Worm (Caenorhabditis elegans): ENCODE data around the gene rpl-26.

The rpl-26 gene

DNA sequence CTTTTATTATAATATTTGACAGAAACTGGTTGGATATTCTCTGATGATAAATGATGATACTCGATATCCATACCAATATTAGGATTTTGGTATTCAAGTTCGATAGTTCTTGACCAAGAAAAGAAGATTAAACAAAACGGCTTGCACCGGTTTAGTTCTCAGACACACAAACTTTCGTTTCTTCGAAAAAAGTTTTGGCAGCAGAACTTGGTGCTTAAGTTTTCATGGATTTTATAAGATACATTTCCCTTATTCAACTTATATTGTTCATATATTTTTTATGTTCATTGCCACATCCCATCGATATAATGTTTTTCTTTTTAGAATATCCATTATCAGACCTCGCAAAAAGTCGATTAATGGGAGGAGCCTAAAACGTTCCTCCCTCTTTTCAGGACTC lies 11.9 kb upstream of the rpl-26 start, which contains the start of gene aptf-4 (continued):
- TF ChIP-seq xnd-1 (tag; optimal IDR thresholded peaks at IDR 0.05) (no peak), B0261.1 (tag; optimal IDR thresholded peaks at IDR 0.05) (no peak), madf-3 (GFP tag; IDR thresholded peaks at IDR 0.05) (no peak), hsf-1 (GFP tag; IDR thresholded peaks at IDR 0.05) (no peak)

DNA sequence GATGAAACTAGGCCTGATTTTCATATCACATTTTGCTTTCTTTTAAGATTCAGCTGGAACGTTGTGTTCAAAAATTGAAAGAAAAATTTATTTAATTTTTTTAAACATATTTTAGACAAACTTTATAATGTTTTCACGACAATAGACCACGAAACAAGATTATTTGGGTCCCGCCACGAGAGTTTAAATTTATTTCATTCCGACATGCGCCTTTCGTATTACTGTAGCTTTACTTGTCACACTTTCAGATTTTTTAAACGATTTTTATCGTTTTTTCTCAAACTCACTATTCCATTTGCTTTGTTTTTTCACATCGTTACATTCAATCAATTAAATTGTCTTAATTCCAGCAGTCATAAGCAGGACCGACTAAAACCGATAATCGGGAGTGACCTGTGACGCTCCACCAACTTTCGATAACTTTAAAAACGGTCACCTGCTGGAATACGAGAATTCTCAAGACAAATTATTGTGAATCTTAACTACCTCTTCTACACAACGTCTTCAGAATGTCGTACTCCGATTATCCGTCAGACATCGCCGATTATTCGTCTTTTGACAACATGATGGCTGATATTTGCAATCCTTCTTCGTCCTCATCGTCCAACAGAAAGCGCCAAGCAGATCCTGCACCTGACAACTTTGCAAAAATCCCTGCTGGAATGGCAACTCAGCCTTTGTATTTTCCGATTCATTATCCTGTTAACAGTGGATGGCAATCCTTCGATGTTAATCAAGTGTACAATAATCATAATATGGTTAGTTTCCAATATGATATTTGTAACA lies 8.6 kb upstream of the rpl-26 start, which contains the start of gene aptf-3:
TSS of gene aptf-3 (plus strand) at position 351 of the 786 bp plus-strand sequence.
- TF ChIP-seq lsy-27 (tag; optimal IDR thresholded peaks at IDR 0.05; ENCODE audit: borderline replicate concordance, insufficient read depth): no peak
- TF ChIP-seq lsl-1 (GFP tag; optimal IDR thresholded peaks at IDR 0.05): peak; percentile 71
- peak; percentile 69 for TF ChIP-seq F33H1.4 (GFP tag; IDR thresholded peaks at IDR 0.05)

DNA sequence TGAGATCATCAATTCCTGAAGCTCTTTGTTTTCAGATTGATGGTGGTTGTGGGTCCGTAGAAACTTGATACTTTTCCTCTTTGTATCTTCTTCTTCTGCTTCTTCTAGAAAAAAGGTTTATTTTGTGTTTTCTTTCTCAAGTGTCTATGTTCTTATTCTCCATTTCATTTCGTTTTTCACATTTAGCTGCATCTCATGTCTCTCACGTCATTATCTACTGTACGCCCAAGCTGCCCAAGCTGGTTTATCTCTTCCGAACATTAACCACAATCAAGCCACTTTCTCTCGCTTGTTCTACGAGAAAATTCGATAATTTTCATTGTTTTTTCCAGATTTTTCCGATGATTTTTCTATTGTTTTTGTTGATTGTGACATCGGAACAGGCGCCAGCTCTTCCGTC lies 3.4 kb upstream of the rpl-26 start, which contains the start of gene F28C6.5:
TSS of gene F28C6.5 (plus strand) at position 301 of the 400 bp plus-strand sequence.
- TF ChIP-seq hrde-1 (tag; optimal IDR thresholded peaks at IDR 0.05; ENCODE audit: borderline replicate concordance) (no peak), F33H1.4 (GFP tag; IDR thresholded peaks at IDR 0.05) (no peak), B0035.1 (tag; optimal IDR thresholded peaks at IDR 0.05) (no peak), egl-18 (GFP tag; IDR thresholded peaks at IDR 0.05) (no peak), nhr-179 (tag; optimal IDR thresholded peaks at IDR 0.05) (no peak), Y67H2A.10 (GFP tag; conservative IDR thresholded peaks at IDR 0.05) (no peak), cebp-2 (GFP tag; IDR thresholded peaks at IDR 0.05) (no peak)

DNA sequence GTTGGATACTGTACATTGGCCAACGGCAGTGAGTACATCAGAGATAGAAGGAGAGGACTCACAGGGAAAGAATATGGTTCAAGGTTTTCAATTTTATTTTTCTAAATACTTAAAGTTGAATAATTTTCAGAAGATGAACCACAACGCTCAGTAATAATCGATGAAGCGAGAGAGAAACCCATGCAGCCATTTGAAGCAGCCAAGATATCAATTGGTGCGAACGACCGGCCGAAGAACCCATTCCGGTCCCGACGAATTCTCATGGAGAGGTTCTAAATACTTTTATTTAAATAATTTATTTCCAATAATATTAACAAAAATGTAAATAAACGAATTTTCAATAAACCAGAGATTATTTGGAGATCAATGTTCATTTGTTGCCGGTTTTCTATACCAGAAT lies 2.4 kb upstream of the rpl-26 start, which contains the start of gene pigg-1:
TSS of gene pigg-1 (minus strand) at position 101 of the 400 bp plus-strand sequence.
- TF ChIP-seq cebp-1 (GFP tag; IDR thresholded peaks at IDR 0.05): no peak
- no peak for TF ChIP-seq cebp-1 (tag; optimal IDR thresholded peaks at IDR 0.05)
- TF ChIP-seq dpff-1 (tag; optimal IDR thresholded peaks at IDR 0.05): no peak
- no peak for TF ChIP-seq F57A8.1 (GFP tag; optimal IDR thresholded peaks at IDR 0.05)

DNA sequence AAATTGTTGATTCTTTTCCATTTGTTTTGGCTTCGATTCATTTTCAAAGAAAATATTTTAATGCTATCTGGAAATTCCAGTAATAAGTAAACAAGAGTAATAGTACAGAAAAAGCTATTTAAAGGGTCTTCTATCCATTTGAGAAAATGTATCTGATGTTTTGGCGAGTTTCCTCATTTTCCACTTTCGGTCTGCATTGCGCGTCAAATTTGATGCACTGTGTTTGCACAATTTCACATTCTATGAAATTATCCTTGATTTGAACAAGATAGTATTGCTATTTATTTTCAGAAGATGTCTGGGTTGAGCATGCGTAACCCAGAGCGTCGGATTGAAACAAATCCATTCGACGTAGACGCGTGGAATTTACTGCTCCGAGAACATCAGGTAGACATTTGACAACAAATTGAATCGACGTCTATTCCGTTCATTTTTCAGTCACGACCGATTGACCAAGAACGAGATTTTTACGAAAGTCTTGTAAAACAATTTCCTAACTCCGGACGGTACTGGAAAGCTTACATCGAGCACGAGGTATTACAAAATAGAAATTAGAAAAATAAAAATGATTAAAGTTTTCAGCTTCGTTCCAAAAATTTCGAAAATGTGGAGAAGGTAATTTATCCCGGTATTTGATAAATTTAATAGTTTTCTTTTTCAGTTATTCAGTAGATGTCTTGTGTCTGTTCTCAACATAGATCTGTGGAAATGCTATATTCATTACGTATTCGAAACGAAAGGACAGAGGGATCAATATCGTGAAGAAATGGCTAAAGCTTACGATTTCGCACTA lies 1.2 kb downstream of the rpl-26 start, which contains the start of gene suf-1:
TSS of gene suf-1 (plus strand) at position 280 of the 793 bp plus-strand sequence.
- TF ChIP-seq attf-6 (GFP tag; IDR thresholded peaks at IDR 0.05): peak; percentile 73
- peak; percentile 49; the same call in 1 of the 2 replicates for TF ChIP-seq hmg-1.2 (GFP tag; IDR thresholded peaks at IDR 0.05)
- TF ChIP-seq tbp1 (GFP tag; optimal IDR thresholded peaks at IDR 0.05): peak; percentile 36
- peak; percentile 80 for TF ChIP-seq snpc-3.4 (tag; optimal IDR thresholded peaks at IDR 0.05)
- peak; percentile 73 for TF ChIP-seq lin-54 (GFP tag; optimal IDR thresholded peaks at IDR 0.05)
- peak; percentile 37 for TF ChIP-seq die-1 (tag; optimal IDR thresholded peaks at IDR 0.05)
- peak; percentile 75; the same call in 1 of the 2 replicates for TF ChIP-seq Y56A3A.18 (GFP tag; IDR thresholded peaks at IDR 0.05)
- no peak for TF ChIP-seq Y53F4B.3 (GFP tag; IDR thresholded peaks at IDR 0.05)
- TF ChIP-seq B0261.1 (tag; optimal IDR thresholded peaks at IDR 0.05): no peak
- TF ChIP-seq lsl-1 (GFP tag; optimal IDR thresholded peaks at IDR 0.05): peak; percentile 58
- TF ChIP-seq madf-3 (GFP tag; IDR thresholded peaks at IDR 0.05): peak; percentile 88
- TF ChIP-seq C17E4.6 (GFP tag; IDR thresholded peaks at IDR 0.05): peak; percentile 60
- TF ChIP-seq F23B12.7 (tag; optimal IDR thresholded peaks at IDR 0.05; ENCODE audit: insufficient read depth): peak; percentile 61
- TF ChIP-seq ekl-4 (GFP tag; IDR thresholded peaks at IDR 0.05): peak; percentile 90
- TF ChIP-seq madf-6 (GFP tag; IDR thresholded peaks at IDR 0.05): peak; percentile 85
- peak; percentile 39; the same call in 1 of the 2 replicates for TF ChIP-seq nfyb-1 (GFP tag; IDR thresholded peaks at IDR 0.05)
- peak; percentile 73; the same call in 1 of the 2 replicates for TF ChIP-seq lin-26 (GFP tag; IDR thresholded peaks at IDR 0.05)
- peak; percentile 44; the same call in 1 of the 2 replicates for TF ChIP-seq madf-8 (GFP tag; conservative IDR thresholded peaks at IDR 0.05)
- 0 out of 2 replicates have a peak, but pooled peaks have one; percentile 20 for TF ChIP-seq bed-1 (GFP tag; IDR thresholded peaks at IDR 0.05)
- TF ChIP-seq efl-1 (GFP tag; optimal IDR thresholded peaks at IDR 0.05): peak; percentile 43
- TF ChIP-seq aptf-3 (GFP tag; IDR thresholded peaks at IDR 0.05): peak; percentile 13; the same call in 1 of the 2 replicates
- TF ChIP-seq mcd-1 (GFP tag; IDR thresholded peaks at IDR 0.05): peak; percentile 34; the same call in 1 of the 2 replicates
- peak; percentile 22 for TF ChIP-seq F52B5.7 (tag; optimal IDR thresholded peaks at IDR 0.05)

Measured in whole organism, young adult.